Fruit fly (Drosophila melanogaster): ENCODE measurements around the gene Rop.

Gene Rop

dm6 chr3L:4119636-4120357, 19.0 kb downstream of the Rop start (continued):
- TF ChIP-seq exex (tag; optimal IDR thresholded peaks at IDR 0.05) (peak; percentile 49), Asciz (GFP tag; optimal IDR thresholded peaks at IDR 0.05) (no peak), unc-4 (GFP tag; IDR thresholded peaks at IDR 0.05; ENCODE audit: partially characterized antibody) (no peak), Poxn (GFP tag; IDR thresholded peaks at IDR 0.05) (no peak), BtbVII (GFP tag; optimal IDR thresholded peaks at IDR 0.05) (no peak), dpn (GFP tag; optimal IDR thresholded peaks at IDR 0.05) (no peak), Chrac-16 (GFP tag; optimal IDR thresholded peaks at IDR 0.05) (no peak), CG5953 (GFP tag; IDR thresholded peaks at IDR 0.05) (no peak), CG31441 (GFP tag; IDR thresholded peaks at IDR 0.05) (no peak), sqz (GFP tag; optimal IDR thresholded peaks at IDR 0.05) (no peak), rib (GFP tag; IDR thresholded peaks at IDR 0.05) (no peak), CG6254 (GFP tag; optimal IDR thresholded peaks at IDR 0.05) (peak; percentile 23), vnd (GFP tag; IDR thresholded peaks at IDR 0.05; ENCODE audit: partially characterized antibody) (no peak), CG2129 (GFP tag; IDR thresholded peaks at IDR 0.05; ENCODE audit: partially characterized antibody) (no peak), odd (GFP tag; optimal IDR thresholded peaks at IDR 0.05) (no peak), CG12155 (GFP tag; optimal IDR thresholded peaks at IDR 0.05) (no peak), Nf-YB (GFP tag; optimal IDR thresholded peaks at IDR 0.05) (no peak), CG9215 (GFP tag; IDR thresholded peaks at IDR 0.05) (no peak), H15 (GFP tag; IDR thresholded peaks at IDR 0.05) (no peak), Scr (GFP tag; IDR thresholded peaks at IDR 0.05; ENCODE audit: partially characterized antibody) (no peak), CG1529 (GFP tag; optimal IDR thresholded peaks at IDR 0.05) (no peak), esg (GFP tag; conservative IDR thresholded peaks at IDR 0.05) (no peak), ash1 (GFP tag; optimal IDR thresholded peaks at IDR 0.05) (no peak), Aef1 (GFP tag; IDR thresholded peaks at IDR 0.05) (no peak), Max (GFP tag; optimal IDR thresholded peaks at IDR 0.05) (no peak), wek (GFP tag; optimal IDR thresholded peaks at IDR 0.05) (no peak), CG7963 (GFP tag; IDR thresholded peaks at IDR 0.05; ENCODE audit: partially characterized antibody) (no peak), CG13424 (tag; optimal IDR thresholded peaks at IDR 0.05) (no peak), usp (GFP tag; optimal IDR thresholded peaks at IDR 0.05) (no peak), inv (GFP tag; IDR thresholded peaks at IDR 0.05; ENCODE audit: partially characterized antibody) (no peak), Abd-B (GFP tag; optimal IDR thresholded peaks at IDR 0.05) (no peak), sd (tag; optimal IDR thresholded peaks at IDR 0.05) (no peak), CG9876 (GFP tag; optimal IDR thresholded peaks at IDR 0.05) (no peak), CG33557 (GFP tag; optimal IDR thresholded peaks at IDR 0.05) (no peak), CG7556 (GFP tag; optimal IDR thresholded peaks at IDR 0.05) (no peak), amos (GFP tag; IDR thresholded peaks at IDR 0.05; ENCODE audit: partially characterized antibody) (no peak), hth (optimal IDR thresholded peaks at IDR 0.05) (no peak), crp (GFP tag; optimal IDR thresholded peaks at IDR 0.05) (no peak), Med (GFP tag) (peak; percentile 38), CG17912 (GFP tag; optimal IDR thresholded peaks at IDR 0.05) (no peak), pfk (GFP tag; optimal IDR thresholded peaks at IDR 0.05) (peak; percentile 24), CG10267 (tag; optimal IDR thresholded peaks at IDR 0.05) (no peak), cad (GFP tag; optimal IDR thresholded peaks at IDR 0.05) (no peak), Awh (GFP tag; IDR thresholded peaks at IDR 0.05) (no peak), CG31224 (GFP tag; IDR thresholded peaks at IDR 0.05) (no peak), BEAF-32 (GFP tag; optimal IDR thresholded peaks at IDR 0.05) (no peak), stc (GFP tag; IDR thresholded peaks at IDR 0.05) (no peak), CG8089 (GFP tag; optimal IDR thresholded peaks at IDR 0.05) (no peak), dati (GFP tag; IDR thresholded peaks at IDR 0.05) (no peak), CG11247 (GFP tag; IDR thresholded peaks at IDR 0.05) (no peak)
